Fruit fly (Drosophila melanogaster) whole organism, wandering third instar larva: ENCODE measurements around the gene CG17328.

Experiments
- Abd-B ChIP-seq: fragments of >200 bp; optimal IDR thresholded peaks from 2 replicates; lab custom pipeline; 2017; ENCODE audit warnings: missing biosample characterization, missing genetic modification characterization
- Rel ChIP-seq, 2 experiments: fragments of 200-800 bp; sonication (Bioruptor generic) in 1 of 2; optimal IDR thresholded peaks; 2 replicates in 1 of 2; 3 replicates in 1 of 2; lab custom pipeline; 2016 to 2019; ENCODE audit warnings: mild to moderate bottlenecking in 2 of 2, missing biosample characterization in 2 of 2, missing genetic modification characterization in 2 of 2, moderate library complexity in 1 of 2
- br ChIP-seq: fragments of 200-800 bp; sonication (Bioruptor generic); optimal IDR thresholded peaks from 2 replicates; lab custom pipeline; 2016; ENCODE audit warnings: missing biosample characterization, missing genetic modification characterization
- dmrt93B ChIP-seq: fragments of 200-800 bp; sonication (Bioruptor generic); optimal IDR thresholded peaks from 2 replicates; lab custom pipeline; 2018; ENCODE audit warnings: missing biosample characterization, mild to moderate bottlenecking, missing genetic modification characterization
- fru ChIP-seq: fragments of 200-800 bp; sonication (Bioruptor generic); optimal IDR thresholded peaks from 3 replicates; lab custom pipeline; 2016; ENCODE audit warnings: missing biosample characterization, mild to moderate bottlenecking, missing genetic modification characterization
- h ChIP-seq: fragments of 200-800 bp; sonication (Bioruptor generic); optimal IDR thresholded peaks from 3 replicates; lab custom pipeline; 2016; ENCODE audit warnings: missing biosample characterization, mild to moderate bottlenecking, missing genetic modification characterization
- lola ChIP-seq: fragments of >200 bp; optimal IDR thresholded peaks from 2 replicates; lab custom pipeline; 2017; ENCODE audit warnings: missing biosample characterization, missing genetic modification characterization

DNA sequence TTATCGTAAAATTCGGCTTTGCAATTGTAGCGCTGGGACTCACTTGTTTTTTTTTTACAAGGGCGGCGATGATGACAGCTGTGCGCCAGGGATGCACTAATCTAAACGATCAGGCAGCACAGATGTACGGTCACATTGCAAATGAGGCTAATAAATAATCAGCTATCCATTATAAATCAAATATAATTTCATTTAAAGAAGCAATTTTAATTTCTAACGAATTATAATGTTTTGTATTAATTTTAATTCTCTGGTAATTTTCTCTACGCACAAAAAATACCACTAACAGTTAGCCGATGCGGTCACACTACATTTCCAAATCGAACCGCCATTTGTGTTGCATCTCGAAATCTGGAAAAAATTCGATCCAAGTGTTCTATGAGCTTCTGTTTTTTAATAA lies 10.9 kb downstream of the CG17328 start, which contains the start of the genes cni and fzy:
- TF ChIP-seq br (GFP tag; lab: Kevin White, UChicago) (no peak), Rel (GFP tag; optimal IDR thresholded peaks at IDR 0.05; lab: Kevin White, UChicago) (no peak), Rel (tag; optimal IDR thresholded peaks at IDR 0.05; lab: Kevin White, UChicago) (peak; percentile 99), dmrt93B (no peak), Abd-B (GFP tag; lab: Kevin White, UChicago) (no peak), lola (GFP tag; lab: Kevin White, UChicago) (no peak), h (GFP tag; lab: Kevin White, UChicago) (no peak), fru (GFP tag; lab: Kevin White, UChicago) (no peak)
